Worm (Caenorhabditis elegans) whole organism, L4/young adult: ENCODE results near the gene T03D8.6.

ENCODE experiments used
- W03F9.2 ChIP-seq: fragments of 150-350 bp; optimal IDR thresholded peaks from 2 replicates; lab custom pipeline; 2014; ENCODE audit warnings: missing biosample characterization, missing genetic modification characterization
- him-1 ChIP-seq: sonication (generic microtip); optimal IDR thresholded peaks from 2 replicates; lab custom pipeline; 2016; ENCODE audit warnings: missing genotype, missing genetic modification reagents, missing genetic modification characterization, missing compliant biosample characterization

ce11 chrV:20853581-20854161 is 33.5 kb upstream of the T03D8.6 start, which contains the start of gene F31D4.5:
- TF ChIP-seq him-1 (no peak), W03F9.2 (tag; lab: Kevin White, UChicago) (no peak)
